Fruit fly (Drosophila melanogaster) whole organism, embryonic: ENCODE data around the gene CheB38c.

ENCODE experiments used
- CG12769 ChIP-seq: fragments of 200-800 bp; sonication (Bioruptor generic); optimal IDR thresholded peaks from 2 replicates; lab custom pipeline; 2019; ENCODE audit warnings: missing biosample characterization, mild to moderate bottlenecking, missing genetic modification characterization, moderate library complexity
- CG17186 ChIP-seq: fragments of 200-800 bp; sonication (Bioruptor generic); optimal IDR thresholded peaks from 3 replicates; lab custom pipeline; 2017; ENCODE audit warnings: missing biosample characterization, missing genetic modification reagents, missing genetic modification characterization
- CG6689 ChIP-seq: fragments of 200-800 bp; sonication (Bioruptor generic); IDR thresholded peaks from 2 replicates; pipeline ENCODE4 v1.3.6; 2022; ENCODE audit warnings: missing biosample characterization, missing genetic modification characterization
- Kr ChIP-seq: fragments of 200-800 bp; sonication (Bioruptor generic); optimal IDR thresholded peaks from 2 replicates; lab custom pipeline; 2017; ENCODE audit warnings: missing biosample characterization, mild to moderate bottlenecking, missing genetic modification characterization
- ara ChIP-seq: fragments of 200-800 bp; sonication (Bioruptor generic); IDR thresholded peaks from 2 replicates; pipeline ENCODE4 v1.3.6; 2022; ENCODE audit warnings: missing biosample characterization, missing genetic modification characterization
- grn ChIP-seq: fragments of 200-800 bp; sonication (Bioruptor generic); optimal IDR thresholded peaks from 3 replicates; lab custom pipeline; 2017; ENCODE audit warnings: missing biosample characterization, missing genetic modification characterization
- oc ChIP-seq: fragments of 200-800 bp; sonication (Bioruptor generic); optimal IDR thresholded peaks from 2 replicates; lab custom pipeline; 2018; ENCODE audit warnings: missing biosample characterization, mild to moderate bottlenecking, missing genetic modification characterization, moderate library complexity
- odd ChIP-seq: fragments of 200-800 bp; sonication (Bioruptor generic); optimal IDR thresholded peaks from 2 replicates; lab custom pipeline; 2017; ENCODE audit warnings: missing biosample characterization, mild to moderate bottlenecking, missing genetic modification characterization
- pan ChIP-seq, 4 experiments: fragments of >200 bp in 3 of 4; fragments of 200-800 bp in 1 of 4; sonication (Bioruptor generic) in 1 of 4; optimal IDR thresholded peaks in 3 of 4; IDR thresholded peaks in 1 of 4; 2 replicates each; pipeline versions ENCODE4 v1.3.6 to Lab custom; 2017 to 2022; ENCODE audit warnings: missing biosample characterization in 2 of 4, missing genetic modification characterization in 2 of 4, mixed read lengths in 1 of 4

- TF ChIP-seq CG6689 (GFP tag; lab: Robert Waterston, UW) (no peak), pan (optimal IDR thresholded peaks at IDR 0.05; lab: Kevin White, UChicago) (no peak), pan (GFP tag; optimal IDR thresholded peaks at IDR 0.05 in 1 of 2, IDR thresholded peaks at IDR 0.05 in 1 of 2) (no peak), CG12769 (no peak), CG17186 (GFP tag; lab: Kevin White, UChicago) (no peak), oc (tag; lab: Kevin White, UChicago) (no peak), ara (GFP tag; lab: Robert Waterston, UW) (no peak), Kr (GFP tag; lab: Kevin White, UChicago) (no peak), odd (GFP tag; lab: Kevin White, UChicago) (no peak), grn (GFP tag; lab: Kevin White, UChicago) (no peak)
These were observed 36.8 kb downstream of the CheB38c start for dm6 chr2L:20783908-20784307.
